Fruit fly (Drosophila melanogaster): ENCODE results near the gene rngo.

dm6 chrX:16406083-16406482 is 35.1 kb upstream of the rngo start:
- TF ChIP-seq CG11762 (GFP tag; optimal IDR thresholded peaks at IDR 0.05; ENCODE audit: insufficient read depth) (no peak), CG10669 (GFP tag; optimal IDR thresholded peaks at IDR 0.05) (no peak), Eip78C (GFP tag) (peak; percentile 46), CG11294 (GFP tag; IDR thresholded peaks at IDR 0.05) (no peak), Hr4 (GFP tag; optimal IDR thresholded peaks at IDR 0.05) (no peak), Gug (GFP tag; IDR thresholded peaks at IDR 0.05) (no peak), acj6 (GFP tag; optimal IDR thresholded peaks at IDR 0.05) (no peak), Hr39 (GFP tag; optimal IDR thresholded peaks at IDR 0.05) (no peak), Sox14 (GFP tag; optimal IDR thresholded peaks at IDR 0.05) (no peak)
